Fruit fly (Drosophila melanogaster) whole organism, wandering third instar larva: ENCODE data around the gene RhoGAP16F.

Experiments used
- Abd-B ChIP-seq: fragments of >200 bp; optimal IDR thresholded peaks from 2 replicates; lab custom pipeline; 2017; ENCODE audit warnings: missing biosample characterization, missing genetic modification characterization
- CG32264 ChIP-seq: fragments of 200-800 bp; sonication (Bioruptor generic); optimal IDR thresholded peaks from 2 replicates; lab custom pipeline; 2016; ENCODE audit warnings: missing biosample characterization, missing genetic modification characterization
- CrebA ChIP-seq: fragments of 200-800 bp; sonication (Bioruptor generic); optimal IDR thresholded peaks from 2 replicates; lab custom pipeline; 2016; ENCODE audit warnings: missing biosample characterization, mild to moderate bottlenecking, missing genetic modification characterization, borderline replicate concordance
- Dfd ChIP-seq: fragments of >200 bp; optimal IDR thresholded peaks from 2 replicates; lab custom pipeline; 2017; ENCODE audit warnings: missing biosample characterization, missing genetic modification characterization
- GATAd ChIP-seq: sonication (Bioruptor generic); optimal IDR thresholded peaks from 2 replicates; lab custom pipeline; 2016; ENCODE audit warnings: missing biosample characterization, missing genetic modification characterization
- HLH106 ChIP-seq: fragments of 200-800 bp; optimal IDR thresholded peaks from 3 replicates; lab custom pipeline; 2019; ENCODE audit warnings: missing biosample characterization, mild to moderate bottlenecking, missing genetic modification characterization, moderate library complexity
- Hnf4 ChIP-seq: fragments of 200-800 bp; sonication (Bioruptor generic); optimal IDR thresholded peaks from 2 replicates; lab custom pipeline; 2016; ENCODE audit warnings: missing biosample characterization, mild to moderate bottlenecking, missing genetic modification characterization
- Hr78 ChIP-seq: fragments of >200 bp; optimal IDR thresholded peaks from 2 replicates; lab custom pipeline; 2017; ENCODE audit warnings: missing biosample characterization, missing genetic modification characterization
- Hr83 ChIP-seq: fragments of 200-300 bp; sonication (Bioruptor generic); optimal IDR thresholded peaks from 2 replicates; lab custom pipeline; 2016; ENCODE audit warnings: missing biosample characterization, mild to moderate bottlenecking, missing genetic modification characterization, moderate library complexity; ENCODE audit not compliant: poor library complexity, severe bottlenecking
- Jra ChIP-seq: sonication (Bioruptor generic); optimal IDR thresholded peaks from 2 replicates; lab custom pipeline; 2016; ENCODE audit warnings: missing biosample characterization, missing genetic modification characterization
- Mio ChIP-seq: sonication (Bioruptor generic); optimal IDR thresholded peaks from 2 replicates; lab custom pipeline; 2016; ENCODE audit warnings: missing biosample characterization, missing genetic modification characterization
- Myc ChIP-seq: fragments of >200 bp; optimal IDR thresholded peaks from 2 replicates; lab custom pipeline; 2017
- N ChIP-seq: fragments of >200 bp; optimal IDR thresholded peaks from 2 replicates; lab custom pipeline; 2018; ENCODE audit warnings: missing biosample characterization, missing external identifiers, missing genetic modification characterization
- OdsH ChIP-seq: fragments of 200-800 bp; sonication (Bioruptor generic); optimal IDR thresholded peaks from 2 replicates; lab custom pipeline; 2016; ENCODE audit warnings: missing biosample characterization, mild to moderate bottlenecking, missing genetic modification characterization
- Rel ChIP-seq, 2 experiments: fragments of 200-800 bp; sonication (Bioruptor generic) in 1 of 2; optimal IDR thresholded peaks; 2 replicates in 1 of 2; 3 replicates in 1 of 2; lab custom pipeline; 2016 to 2019; ENCODE audit warnings: mild to moderate bottlenecking in 2 of 2, missing biosample characterization in 2 of 2, missing genetic modification characterization in 2 of 2, moderate library complexity in 1 of 2
- Sp1 ChIP-seq: fragments of 200-800 bp; sonication (Bioruptor generic); optimal IDR thresholded peaks from 3 replicates; lab custom pipeline; 2019; ENCODE audit warnings: missing biosample characterization, mild to moderate bottlenecking, missing genetic modification characterization, moderate library complexity
- Vsx2 ChIP-seq: fragments of 200-300, 225-300 bp; sonication (Bioruptor generic); optimal IDR thresholded peaks from 2 replicates; lab custom pipeline; 2018; ENCODE audit warnings: missing biosample characterization, missing genetic modification characterization; ENCODE audit not compliant: partially characterized antibody
- br ChIP-seq: fragments of 200-800 bp; sonication (Bioruptor generic); optimal IDR thresholded peaks from 2 replicates; lab custom pipeline; 2016; ENCODE audit warnings: missing biosample characterization, missing genetic modification characterization
- brk ChIP-seq: fragments of 200-800 bp; sonication (Bioruptor generic); optimal IDR thresholded peaks from 2 replicates; lab custom pipeline; 2016; ENCODE audit warnings: missing biosample characterization, mild to moderate bottlenecking, missing genetic modification characterization
- ey ChIP-seq: fragments of 200-800 bp; sonication (Bioruptor generic); optimal IDR thresholded peaks from 2 replicates; lab custom pipeline; 2016; ENCODE audit warnings: missing biosample characterization, missing genetic modification characterization
- fru ChIP-seq: fragments of 200-800 bp; sonication (Bioruptor generic); optimal IDR thresholded peaks from 3 replicates; lab custom pipeline; 2016; ENCODE audit warnings: missing biosample characterization, mild to moderate bottlenecking, missing genetic modification characterization
- h ChIP-seq: fragments of 200-800 bp; sonication (Bioruptor generic); optimal IDR thresholded peaks from 3 replicates; lab custom pipeline; 2016; ENCODE audit warnings: missing biosample characterization, mild to moderate bottlenecking, missing genetic modification characterization
- pan ChIP-seq: fragments of >200 bp; optimal IDR thresholded peaks from 2 replicates; lab custom pipeline; 2017
- psq ChIP-seq: fragments of 200-800 bp; sonication (Bioruptor generic); optimal IDR thresholded peaks from 3 replicates; lab custom pipeline; 2017; ENCODE audit warnings: missing biosample characterization, mild to moderate bottlenecking, missing genetic modification characterization, moderate library complexity
- rgr ChIP-seq: fragments of 200-800 bp; sonication (Bioruptor generic); optimal IDR thresholded peaks from 3 replicates; lab custom pipeline; 2016; ENCODE audit warnings: missing biosample characterization, mild to moderate bottlenecking, missing genetic modification characterization
- sv ChIP-seq: fragments of 200-800 bp; sonication (Bioruptor generic); optimal IDR thresholded peaks from 3 replicates; lab custom pipeline; 2016; ENCODE audit warnings: missing biosample characterization, missing genetic modification characterization
- usp ChIP-seq: fragments of >200 bp; optimal IDR thresholded peaks from 2 replicates; lab custom pipeline; 2017; ENCODE audit warnings: missing biosample characterization, missing genetic modification characterization
- woc ChIP-seq: sonication (Bioruptor generic); optimal IDR thresholded peaks from 2 replicates; lab custom pipeline; 2016; ENCODE audit warnings: missing biosample characterization, mild to moderate bottlenecking, missing genetic modification characterization

Gene RhoGAP16F

DNA sequence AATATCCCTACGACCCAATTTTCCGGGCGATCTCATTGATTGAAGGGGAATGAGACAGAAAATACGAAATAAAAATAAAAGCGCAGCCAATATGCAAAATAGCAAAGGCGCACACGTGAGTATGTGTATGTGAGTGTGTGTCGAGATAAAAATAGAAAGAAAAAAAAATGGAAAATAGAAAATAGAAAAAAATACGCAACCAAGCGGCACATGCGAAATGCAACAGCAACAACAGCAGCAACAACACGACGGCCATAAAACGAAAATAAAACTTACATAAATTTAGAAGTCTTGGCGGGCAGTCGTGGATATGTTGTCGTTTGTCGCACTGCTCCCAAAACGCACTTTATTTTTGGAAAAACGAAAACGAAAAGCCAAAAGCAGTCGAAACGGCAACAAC, 35.7 kb upstream of the RhoGAP16F start:
- no peak for TF ChIP-seq Jra
- no peak for TF ChIP-seq Hnf4 (GFP tag; lab: Kevin White, UChicago)
- TF ChIP-seq Hr78: no peak
- TF ChIP-seq woc (GFP tag; lab: Kevin White, UChicago): no peak
- no peak for TF ChIP-seq Vsx2 (GFP tag; lab: Kevin White, UChicago)
- TF ChIP-seq HLH106: no peak
- TF ChIP-seq pan: no peak
- TF ChIP-seq N (GFP tag; lab: Kevin White, UChicago): no peak
- TF ChIP-seq Mio (GFP tag; lab: Kevin White, UChicago): no peak
- no peak for TF ChIP-seq Sp1 (GFP tag; lab: Kevin White, UChicago)
- TF ChIP-seq rgr (GFP tag; lab: Kevin White, UChicago): no peak
- no peak for TF ChIP-seq Myc (lab: Kevin White, UChicago)
- no peak for TF ChIP-seq Abd-B (GFP tag; lab: Kevin White, UChicago)

DNA sequence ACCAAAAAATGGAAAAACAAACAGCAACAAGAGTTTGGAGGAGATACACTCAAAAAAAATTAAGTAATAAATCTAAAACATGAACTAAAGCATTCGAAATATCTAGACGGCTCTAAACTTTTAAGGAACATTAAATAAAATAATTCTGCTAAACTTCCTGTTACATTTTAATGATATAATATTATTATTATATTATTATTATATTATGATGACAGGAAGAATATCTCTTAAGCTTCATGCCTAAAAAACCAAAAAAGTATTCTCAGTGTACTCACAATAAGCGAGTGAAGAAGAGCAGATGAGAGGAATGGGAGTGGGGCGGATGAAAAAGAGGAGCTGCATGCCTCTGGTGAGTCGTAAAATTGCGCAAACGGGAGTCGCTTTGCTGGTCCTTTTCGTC, 34.8 kb upstream of the RhoGAP16F start:
- no peak for TF ChIP-seq fru (GFP tag; lab: Kevin White, UChicago)
- TF ChIP-seq OdsH (GFP tag; lab: Kevin White, UChicago): no peak

dm6 chrX:18063144-18063772, 29.7 kb upstream of the RhoGAP16F start, which contains the start of gene Sh:
Gene Sh, minus strand, starts transcription at chrX:18063247.
- TF ChIP-seq Hnf4 (GFP tag; lab: Kevin White, UChicago) (no peak), Dfd (GFP tag; lab: Kevin White, UChicago) (no peak), GATAd (GFP tag; lab: Kevin White, UChicago) (no peak), CrebA (no peak), CG32264 (GFP tag; lab: Kevin White, UChicago) (no peak), Hr78 (no peak), Myc (lab: Kevin White, UChicago) (no peak), h (GFP tag; lab: Kevin White, UChicago) (no peak), Rel (GFP tag; optimal IDR thresholded peaks at IDR 0.05; lab: Kevin White, UChicago) (no peak), Rel (tag; optimal IDR thresholded peaks at IDR 0.05; lab: Kevin White, UChicago) (no peak), Hr83 (no peak), Abd-B (GFP tag; lab: Kevin White, UChicago) (no peak), fru (GFP tag; lab: Kevin White, UChicago) (no peak), psq (no peak), Jra (no peak), brk (GFP tag; lab: Kevin White, UChicago) (no peak), usp (GFP tag; lab: Kevin White, UChicago) (no peak), sv (no peak)

- TF ChIP-seq OdsH (GFP tag; lab: Kevin White, UChicago): no peak
- TF ChIP-seq Rel (GFP tag; optimal IDR thresholded peaks at IDR 0.05; lab: Kevin White, UChicago): no peak
- TF ChIP-seq Rel (tag; optimal IDR thresholded peaks at IDR 0.05; lab: Kevin White, UChicago): no peak
- TF ChIP-seq brk (GFP tag; lab: Kevin White, UChicago): no peak
- no peak for TF ChIP-seq Sp1 (GFP tag; lab: Kevin White, UChicago)
- TF ChIP-seq Jra: no peak
- no peak for TF ChIP-seq br (GFP tag; lab: Kevin White, UChicago)
- no peak for TF ChIP-seq Abd-B (GFP tag; lab: Kevin White, UChicago)
Observed at dm6 chrX:18064183-18064582, 28.8 kb upstream of the RhoGAP16F start, which contains the start of gene Dhc16F. Gene Dhc16F, plus strand, starts transcription at chrX:18064483.

DNA sequence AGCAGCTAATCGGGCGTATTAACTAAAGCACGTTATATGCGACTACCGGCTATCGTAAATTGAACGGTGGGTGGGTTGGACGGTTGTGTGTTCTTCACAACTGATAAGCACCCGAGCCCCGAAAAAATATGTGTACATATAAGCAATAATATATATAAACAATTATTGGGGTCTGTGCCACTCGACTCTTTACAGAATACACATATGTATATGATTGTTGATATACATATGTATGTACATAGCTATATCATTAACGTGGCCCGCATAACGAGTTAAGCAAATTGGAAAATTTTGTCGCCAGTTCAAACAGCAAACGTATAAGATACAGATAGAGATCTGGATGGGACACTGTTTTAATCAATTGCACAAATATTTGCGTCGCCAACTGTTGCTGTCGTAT, 10.3 kb upstream of the RhoGAP16F start:
- no peak for TF ChIP-seq Rel (GFP tag; optimal IDR thresholded peaks at IDR 0.05; lab: Kevin White, UChicago)
- peak; percentile 92 for TF ChIP-seq Rel (tag; optimal IDR thresholded peaks at IDR 0.05; lab: Kevin White, UChicago)
- no peak for TF ChIP-seq ey

- TF ChIP-seq OdsH (GFP tag; lab: Kevin White, UChicago) (no peak), rgr (GFP tag; lab: Kevin White, UChicago) (peak; percentile 13), Hr83 (peak; percentile 38), psq (no peak)
Observed at dm6 chrX:18083528-18084365, 9.2 kb upstream of the RhoGAP16F start.
